Worm (Caenorhabditis elegans): Measurements from ENCODE around the gene pigb-1.

pigb-1 gene

DNA sequence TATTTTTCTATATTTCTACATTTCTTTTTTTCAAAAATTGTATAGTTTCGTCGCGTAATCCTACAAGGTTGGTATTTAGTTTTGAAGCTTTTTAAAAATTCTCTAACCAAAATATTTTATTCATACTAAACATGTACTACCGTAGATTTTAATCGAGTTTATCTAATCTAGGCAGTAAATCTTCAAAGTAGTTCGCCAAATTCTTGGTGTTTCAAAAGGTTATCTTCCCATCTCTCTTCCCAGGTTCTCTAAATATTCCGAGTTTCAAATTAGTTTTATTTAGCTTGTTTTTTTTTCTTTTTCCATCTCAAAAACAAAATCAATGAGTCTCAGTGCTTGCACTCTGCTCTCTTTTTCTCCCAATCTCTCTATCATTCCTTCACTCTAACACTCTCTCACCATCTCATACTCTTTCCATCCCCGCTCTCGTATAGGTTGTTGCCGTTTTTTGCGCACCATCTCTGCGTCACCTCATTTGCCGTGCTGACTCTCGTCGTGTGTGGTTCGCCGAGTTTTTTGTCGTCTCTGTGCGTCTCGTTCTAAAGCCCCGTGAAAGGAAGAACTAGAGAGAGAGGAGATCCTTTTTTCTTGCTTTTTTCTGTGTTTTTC lies 24.2 kb upstream of the pigb-1 start (continued):
- TF ChIP-seq C04F5.9 (tag; optimal IDR thresholded peaks at IDR 0.05) = no peak
- TF ChIP-seq lin-39 (tag; optimal IDR thresholded peaks at IDR 0.05) = no peak
- TF ChIP-seq swsn-7 (tag; optimal IDR thresholded peaks at IDR 0.05) = peak; percentile 69
- peak; percentile 58 for TF ChIP-seq nhr-20 (tag; optimal IDR thresholded peaks at IDR 0.05)
- peak; percentile 26 for TF ChIP-seq lir-3 (tag; optimal IDR thresholded peaks at IDR 0.05; ENCODE audit: poor library complexity)
- TF ChIP-seq fkh-4 (tag; optimal IDR thresholded peaks at IDR 0.05; ENCODE audit: borderline replicate concordance) = no peak
- no peak for TF ChIP-seq lin-15B (tag; optimal IDR thresholded peaks at IDR 0.05)
- TF ChIP-seq ceh-63 (GFP tag; optimal IDR thresholded peaks at IDR 0.05) = no peak
- TF ChIP-seq C34B4.2 (tag; optimal IDR thresholded peaks at IDR 0.05) = no peak
- peak in 1 of 2 experiments; percentile 56 for TF ChIP-seq mdl-1 (tag; optimal IDR thresholded peaks at IDR 0.05)
- TF ChIP-seq unc-98 (GFP tag; IDR thresholded peaks at IDR 0.05) = no peak
- no peak for TF ChIP-seq ets-5 (GFP tag; IDR thresholded peaks at IDR 0.05)
- no peak for TF ChIP-seq vab-15 (tag; optimal IDR thresholded peaks at IDR 0.05)
- TF ChIP-seq dpl-1 (GFP tag; optimal IDR thresholded peaks at IDR 0.05) = peak; percentile 22 to 48 (median 45)
- peak; percentile 81 for TF ChIP-seq nhr-71 (tag; optimal IDR thresholded peaks at IDR 0.05)
- TF ChIP-seq nhr-12 (tag; optimal IDR thresholded peaks at IDR 0.05) = no peak
- no peak for TF ChIP-seq nhr-28 (tag; optimal IDR thresholded peaks at IDR 0.05)
- no peak for TF ChIP-seq nhr-84 (tag; optimal IDR thresholded peaks at IDR 0.05)
- TF ChIP-seq hpl-2 (GFP tag; optimal IDR thresholded peaks at IDR 0.05) = no peak
- TF ChIP-seq lin-14 (GFP tag; optimal IDR thresholded peaks at IDR 0.05) = peak; percentile 93
- TF ChIP-seq tlp-1 (tag; optimal IDR thresholded peaks at IDR 0.05) = no peak
- no peak for TF ChIP-seq zag-1 (tag; optimal IDR thresholded peaks at IDR 0.05)
- no peak for TF ChIP-seq ceh-88 (GFP tag; IDR thresholded peaks at IDR 0.05)
- TF ChIP-seq pax-3 (tag; optimal IDR thresholded peaks at IDR 0.05) = no peak
- peak; percentile 67 to 76 for TF ChIP-seq lsy-2 (tag; optimal IDR thresholded peaks at IDR 0.05)
- no peak for TF ChIP-seq ceh-90 (tag; optimal IDR thresholded peaks at IDR 0.05)
- peak; percentile 49 for TF ChIP-seq irx-1 (tag; optimal IDR thresholded peaks at IDR 0.05)
- no peak for TF ChIP-seq ces-1 (GFP tag; optimal IDR thresholded peaks at IDR 0.05)
- no peak for TF ChIP-seq hlh-4 (tag; optimal IDR thresholded peaks at IDR 0.05)
- TF ChIP-seq ztf-11 (tag; optimal IDR thresholded peaks at IDR 0.05) = peak in 1 of 2 experiments; percentile 12
- no peak for TF ChIP-seq unc-130 (tag; optimal IDR thresholded peaks at IDR 0.05)
- peak; percentile 66 to 70 for TF ChIP-seq lin-35 (GFP tag; optimal IDR thresholded peaks at IDR 0.05)
- TF ChIP-seq zip-4 (GFP tag; optimal IDR thresholded peaks at IDR 0.05) = no peak
- no peak for TF ChIP-seq sox-4 (tag; optimal IDR thresholded peaks at IDR 0.05)
- no peak for TF ChIP-seq unc-30 (tag; optimal IDR thresholded peaks at IDR 0.05)
- TF ChIP-seq aha-1 (tag; optimal IDR thresholded peaks at IDR 0.05) = no peak
- no peak for TF ChIP-seq Y116A8C.19 (tag; optimal IDR thresholded peaks at IDR 0.05; ENCODE audit: borderline replicate concordance)
- no peak for TF ChIP-seq egl-27 (tag; optimal IDR thresholded peaks at IDR 0.05)
- peak; percentile 27 for TF ChIP-seq mep-1 (tag; optimal IDR thresholded peaks at IDR 0.05)
- TF ChIP-seq snpc-4 (tag; optimal IDR thresholded peaks at IDR 0.05) = peak; percentile 48
- TF ChIP-seq nhr-76 (tag; optimal IDR thresholded peaks at IDR 0.05) = no peak
- TF ChIP-seq pqm-1 (tag; optimal IDR thresholded peaks at IDR 0.05) = no peak
- TF ChIP-seq nhr-77 (tag; optimal IDR thresholded peaks at IDR 0.05) = peak; percentile 16
- no peak for TF ChIP-seq pag-3 (tag; optimal IDR thresholded peaks at IDR 0.05; ENCODE audit: borderline replicate concordance, insufficient read depth)
- TF ChIP-seq nhr-11 (tag; optimal IDR thresholded peaks at IDR 0.05) = no peak
- TF ChIP-seq C16A3.4 (tag; optimal IDR thresholded peaks at IDR 0.05) = peak; percentile 11
- TF ChIP-seq ceh-8 (GFP tag; optimal IDR thresholded peaks at IDR 0.05) = peak; percentile 20
- TF ChIP-seq dsc-1 (tag; optimal IDR thresholded peaks at IDR 0.05) = peak; percentile 35

Data from whole organism, L1 larva.